Fruit fly (Drosophila melanogaster): ENCODE measurements around the gene Ccdc85.
A peak's percentile ranks its signal among the peaks of the same experiment; 100 is the strongest.

- TF ChIP-seq CG16815 (GFP tag; optimal IDR thresholded peaks at IDR 0.05), result no peak
- TF ChIP-seq CG13624 (GFP tag; optimal IDR thresholded peaks at IDR 0.05), result no peak
- no peak for TF ChIP-seq CTCF (GFP tag; optimal IDR thresholded peaks at IDR 0.05)
- no peak for TF ChIP-seq CG34376 (GFP tag; optimal IDR thresholded peaks at IDR 0.05)
- TF ChIP-seq mirr (GFP tag; optimal IDR thresholded peaks at IDR 0.05), result no peak
- no peak for TF ChIP-seq Antp (GFP tag; optimal IDR thresholded peaks at IDR 0.05)
- TF ChIP-seq CG10431 (GFP tag; optimal IDR thresholded peaks at IDR 0.05), result peak; percentile 9
- no peak for TF ChIP-seq CG31224 (GFP tag; IDR thresholded peaks at IDR 0.05)
- TF ChIP-seq CG14860 (GFP tag; IDR thresholded peaks at IDR 0.05; ENCODE audit: partially characterized antibody), result no peak
- peak; percentile 14; the same call in 2 of the 4 replicates for TF ChIP-seq Gug (GFP tag; IDR thresholded peaks at IDR 0.05)
- no peak for TF ChIP-seq crc (GFP tag; optimal IDR thresholded peaks at IDR 0.05)
These were observed 41.4 kb upstream of the Ccdc85 start for dm6 chr2L:2957547-2958174.

Data from whole organism, embryonic.